Fruit fly (Drosophila melanogaster) whole organism, embryonic: Measurements from ENCODE around the gene CG3306.

Experiments used
- ATbp ChIP-seq: fragments of 200-800 bp; sonication (Bioruptor generic); optimal IDR thresholded peaks from 2 replicates; lab custom pipeline; 2017; ENCODE audit warnings: missing biosample characterization, mild to moderate bottlenecking, missing genetic modification characterization, missing genetic modification reagents
- Abd-B ChIP-seq: fragments of 200-800 bp; sonication (Bioruptor generic); optimal IDR thresholded peaks from 2 replicates; lab custom pipeline; 2018; ENCODE audit warnings: missing biosample characterization, mild to moderate bottlenecking, missing genetic modification characterization, moderate library complexity
- BEAF-32 ChIP-seq: fragments of 200-800 bp; sonication (Bioruptor generic); optimal IDR thresholded peaks from 3 replicates; lab custom pipeline; 2017; ENCODE audit warnings: missing biosample characterization, missing genetic modification characterization, mild to moderate bottlenecking, moderate library complexity, missing genetic modification reagents
- CG11093 ChIP-seq: fragments of 200-800 bp; sonication (Bioruptor generic); IDR thresholded peaks from 3 replicates; pipeline ENCODE4 v1.3.6; 2022; ENCODE audit warnings: missing biosample characterization, missing genetic modification characterization
- CG11398 ChIP-seq: fragments of 200-800 bp; sonication (Bioruptor generic); optimal IDR thresholded peaks from 2 replicates; lab custom pipeline; 2016; ENCODE audit warnings: missing biosample characterization, missing genetic modification characterization
- CG11504 ChIP-seq: fragments of 200-800 bp; sonication (Bioruptor generic); optimal IDR thresholded peaks from 3 replicates; lab custom pipeline; 2019; ENCODE audit warnings: missing biosample characterization, mild to moderate bottlenecking, missing genetic modification characterization, moderate library complexity
- CG13287 ChIP-seq: fragments of 200-800 bp; sonication (Bioruptor generic); IDR thresholded peaks from 2 replicates; pipeline ENCODE4 v1.3.6; 2022; ENCODE audit warnings: missing biosample characterization, missing genetic modification characterization; ENCODE audit not compliant: partially characterized antibody
- CG13894 ChIP-seq: fragments of 200-800 bp; sonication (Bioruptor generic); optimal IDR thresholded peaks from 3 replicates; lab custom pipeline; 2018; ENCODE audit warnings: missing biosample characterization, mild to moderate bottlenecking, missing genetic modification characterization, moderate library complexity
- CG15269 ChIP-seq: fragments of 200-800 bp; sonication (Bioruptor generic); optimal IDR thresholded peaks from 2 replicates; lab custom pipeline; 2018; ENCODE audit warnings: missing biosample characterization, mild to moderate bottlenecking, missing genetic modification characterization, moderate library complexity
- CG1529 ChIP-seq: fragments of 200-800 bp; sonication (Bioruptor generic); optimal IDR thresholded peaks from 3 replicates; lab custom pipeline; 2018; ENCODE audit warnings: missing biosample characterization, missing genetic modification characterization
- CG16813 ChIP-seq: fragments of 200-800 bp; sonication (Bioruptor generic); IDR thresholded peaks from 3 replicates; pipeline ENCODE4 v1.3.6; 2022; ENCODE audit warnings: missing biosample characterization, missing genetic modification characterization; ENCODE audit not compliant: partially characterized antibody
- CG2199 ChIP-seq: fragments of 200-800 bp; sonication (Bioruptor generic); IDR thresholded peaks from 3 replicates; pipeline ENCODE4 v1.3.6; 2022; ENCODE audit warnings: missing biosample characterization, missing genetic modification characterization
- CG31224 ChIP-seq: fragments of 200-800 bp; sonication (Bioruptor generic); IDR thresholded peaks from 2 replicates; pipeline ENCODE4 v1.3.6; 2022; ENCODE audit warnings: missing biosample characterization, missing genetic modification characterization
- CG3163 ChIP-seq: fragments of 200-800 bp; sonication (Bioruptor generic); optimal IDR thresholded peaks from 3 replicates; lab custom pipeline; 2016; ENCODE audit warnings: missing biosample characterization, missing genetic modification characterization
- CG32772 ChIP-seq: fragments of 200-800 bp; sonication (Bioruptor generic); IDR thresholded peaks from 2 replicates; pipeline ENCODE4 v1.3.6; 2022; ENCODE audit warnings: missing biosample characterization, missing genetic modification characterization
- CG6791 ChIP-seq: fragments of 200-800 bp; sonication (Bioruptor generic); IDR thresholded peaks from 3 replicates; pipeline ENCODE4 v1.3.6; 2022; ENCODE audit warnings: missing biosample characterization, missing genetic modification characterization; ENCODE audit not compliant: partially characterized antibody
- CG9609 ChIP-seq: fragments of 200-800 bp; sonication (Bioruptor generic); optimal IDR thresholded peaks from 3 replicates; lab custom pipeline; 2016; ENCODE audit warnings: missing biosample characterization, missing genetic modification characterization
- CTCF ChIP-seq: fragments of 200-800 bp; sonication (Bioruptor generic); optimal IDR thresholded peaks from 2 replicates; lab custom pipeline; 2017; ENCODE audit warnings: missing biosample characterization, mild to moderate bottlenecking, missing genetic modification characterization, moderate library complexity
- Dek ChIP-seq: fragments of 200-800 bp; sonication (Bioruptor generic); optimal IDR thresholded peaks from 3 replicates; lab custom pipeline; 2019; ENCODE audit warnings: missing biosample characterization, mild to moderate bottlenecking, missing genetic modification characterization, moderate library complexity
- Elba2 ChIP-seq: fragments of 200-800 bp; sonication (Bioruptor generic); optimal IDR thresholded peaks from 3 replicates; lab custom pipeline; 2016; ENCODE audit warnings: missing biosample characterization, missing genetic modification characterization
- Hsf ChIP-seq: fragments of 200-800 bp; sonication (Bioruptor generic); optimal IDR thresholded peaks from 3 replicates; lab custom pipeline; 2016; ENCODE audit warnings: missing biosample characterization, missing genetic modification characterization
- Myb ChIP-seq: fragments of 200-800 bp; sonication (Bioruptor generic); optimal IDR thresholded peaks from 2 replicates; lab custom pipeline; 2016; ENCODE audit warnings: missing biosample characterization, missing genetic modification characterization
- NC2β ChIP-seq: fragments of 200-800 bp; sonication (Bioruptor generic); optimal IDR thresholded peaks from 2 replicates; lab custom pipeline; 2016; ENCODE audit warnings: missing biosample characterization, missing genetic modification characterization
- Ptx1 ChIP-seq: fragments of 200-800 bp; sonication (Bioruptor generic); IDR thresholded peaks from 2 replicates; pipeline ENCODE4 v1.3.6; 2022; ENCODE audit warnings: missing biosample characterization, missing genetic modification characterization
- Ravus ChIP-seq: fragments of 200-800 bp; sonication (Bioruptor generic); IDR thresholded peaks from 2 replicates; pipeline ENCODE4 v1.3.6; 2022; ENCODE audit warnings: missing biosample characterization, missing genetic modification characterization
- Six4 ChIP-seq: fragments of 200-800 bp; sonication (Bioruptor generic); optimal IDR thresholded peaks from 2 replicates; lab custom pipeline; 2016; ENCODE audit warnings: missing biosample characterization, missing genetic modification characterization
- Stat92E ChIP-seq, 3 experiments: fragments of >200 bp in 2 of 3; fragments of 200-800 bp in 1 of 3; sonication (Bioruptor generic) in 1 of 3; optimal IDR thresholded peaks; 2 replicates each; lab custom pipeline; 2017 to 2019; ENCODE audit warnings: missing biosample characterization in 3 of 3, missing genetic modification characterization in 3 of 3, mild to moderate bottlenecking in 1 of 3, moderate library complexity in 1 of 3
- Xbp1 ChIP-seq: fragments of 200-800 bp; sonication (Bioruptor generic); optimal IDR thresholded peaks from 3 replicates; lab custom pipeline; 2016; ENCODE audit warnings: missing biosample characterization, mild to moderate bottlenecking, missing genetic modification characterization
- YL-1 ChIP-seq: fragments of 200-800 bp; sonication (Bioruptor generic); optimal IDR thresholded peaks from 3 replicates; lab custom pipeline; 2017; ENCODE audit warnings: missing biosample characterization, mild to moderate bottlenecking, missing genetic modification characterization
- ara ChIP-seq: fragments of 200-800 bp; sonication (Bioruptor generic); IDR thresholded peaks from 2 replicates; pipeline ENCODE4 v1.3.6; 2022; ENCODE audit warnings: missing biosample characterization, missing genetic modification characterization
- cato ChIP-seq: fragments of 200-800 bp; sonication (Bioruptor generic); optimal IDR thresholded peaks from 2 replicates; lab custom pipeline; 2016; ENCODE audit warnings: missing biosample characterization, missing genetic modification characterization, borderline replicate concordance
- dm ChIP-seq: fragments of 200-800 bp; sonication (Bioruptor generic); optimal IDR thresholded peaks from 3 replicates; lab custom pipeline; 2016; ENCODE audit warnings: missing biosample characterization, missing genetic modification characterization
- gfzf ChIP-seq: fragments of 200-800 bp; sonication (Bioruptor generic); optimal IDR thresholded peaks from 2 replicates; lab custom pipeline; 2016; ENCODE audit warnings: missing biosample characterization, mild to moderate bottlenecking, missing genetic modification characterization, moderate library complexity
- kah ChIP-seq: fragments of 200-800 bp; sonication (Bioruptor generic); optimal IDR thresholded peaks from 2 replicates; lab custom pipeline; 2018; ENCODE audit warnings: missing biosample characterization, mild to moderate bottlenecking, missing genetic modification characterization
- nerfin-2 ChIP-seq: fragments of 200-800 bp; sonication (Bioruptor generic); IDR thresholded peaks from 2 replicates; pipeline ENCODE4 v1.3.6; 2022; ENCODE audit warnings: missing biosample characterization, missing genetic modification characterization; ENCODE audit not compliant: partially characterized antibody
- oc ChIP-seq: fragments of 200-800 bp; sonication (Bioruptor generic); optimal IDR thresholded peaks from 2 replicates; lab custom pipeline; 2018; ENCODE audit warnings: missing biosample characterization, mild to moderate bottlenecking, missing genetic modification characterization, moderate library complexity
- odd ChIP-seq: fragments of 200-800 bp; sonication (Bioruptor generic); optimal IDR thresholded peaks from 2 replicates; lab custom pipeline; 2017; ENCODE audit warnings: missing biosample characterization, mild to moderate bottlenecking, missing genetic modification characterization
- pb ChIP-seq: fragments of 200-800 bp; sonication (Bioruptor generic); optimal IDR thresholded peaks from 3 replicates; lab custom pipeline; 2016; ENCODE audit warnings: missing biosample characterization, missing genetic modification characterization
- pfk ChIP-seq: fragments of 200-800 bp; sonication (Bioruptor generic); optimal IDR thresholded peaks from 2 replicates; lab custom pipeline; 2018; ENCODE audit warnings: missing biosample characterization, mild to moderate bottlenecking, missing genetic modification characterization, moderate library complexity
- pnt ChIP-seq: fragments of 200-800 bp; sonication (Bioruptor generic); optimal IDR thresholded peaks from 3 replicates; lab custom pipeline; 2016; ENCODE audit warnings: missing biosample characterization, missing genetic modification characterization
- pros ChIP-seq: fragments of 200-800 bp; sonication (Bioruptor generic); optimal IDR thresholded peaks from 3 replicates; lab custom pipeline; 2019; ENCODE audit warnings: missing biosample characterization, mild to moderate bottlenecking, missing genetic modification characterization, moderate library complexity
- pum ChIP-seq: fragments of 200-800 bp; sonication (Bioruptor generic); optimal IDR thresholded peaks from 2 replicates; lab custom pipeline; 2016; ENCODE audit warnings: missing biosample characterization, missing genetic modification characterization
- pzg ChIP-seq: fragments of 200-800 bp; sonication (Bioruptor generic); optimal IDR thresholded peaks from 3 replicates; lab custom pipeline; 2018; ENCODE audit warnings: missing biosample characterization, mild to moderate bottlenecking, missing genetic modification characterization, moderate library complexity
- slou ChIP-seq: fragments of 200-800 bp; sonication (Bioruptor generic); optimal IDR thresholded peaks from 3 replicates; lab custom pipeline; 2016; ENCODE audit warnings: missing biosample characterization, missing genetic modification characterization
- sna ChIP-seq: fragments of 200-800 bp; sonication (Bioruptor generic); IDR thresholded peaks from 2 replicates; pipeline ENCODE4 v1.3.6; 2022; ENCODE audit warnings: missing biosample characterization, missing genetic modification characterization; ENCODE audit not compliant: partially characterized antibody
- sug ChIP-seq: fragments of 200-800 bp; optimal IDR thresholded peaks from 2 replicates; lab custom pipeline; 2019; ENCODE audit warnings: missing biosample characterization, mild to moderate bottlenecking, missing genetic modification characterization, moderate library complexity
- tll ChIP-seq, 2 experiments: fragments of 200-800 bp in 1 of 2; fragments of >200 bp in 1 of 2; sonication (Bioruptor generic) in 1 of 2; optimal IDR thresholded peaks; 2 replicates each; lab custom pipeline; 2017 to 2019; ENCODE audit warnings: missing biosample characterization in 2 of 2, missing genetic modification characterization in 2 of 2, mild to moderate bottlenecking in 1 of 2, moderate library complexity in 1 of 2
- trem ChIP-seq: fragments of 200-800 bp; optimal IDR thresholded peaks from 3 replicates; lab custom pipeline; 2019; ENCODE audit warnings: missing biosample characterization, mild to moderate bottlenecking, missing genetic modification characterization, moderate library complexity
- vfl ChIP-seq: fragments of 200-800 bp; sonication (Bioruptor generic); optimal IDR thresholded peaks from 2 replicates; lab custom pipeline; 2016; ENCODE audit warnings: missing biosample characterization, missing genetic modification characterization
- vnd ChIP-seq: fragments of 200-800 bp; sonication (Bioruptor generic); IDR thresholded peaks from 3 replicates; pipeline ENCODE4 v1.3.6; 2022; ENCODE audit warnings: missing biosample characterization, missing genetic modification characterization; ENCODE audit not compliant: partially characterized antibody
- zfh2 ChIP-seq: fragments of 200-800 bp; sonication (Bioruptor generic); optimal IDR thresholded peaks from 2 replicates; lab custom pipeline; 2016; ENCODE audit warnings: missing biosample characterization, missing genetic modification characterization

CG3306 gene

DNA sequence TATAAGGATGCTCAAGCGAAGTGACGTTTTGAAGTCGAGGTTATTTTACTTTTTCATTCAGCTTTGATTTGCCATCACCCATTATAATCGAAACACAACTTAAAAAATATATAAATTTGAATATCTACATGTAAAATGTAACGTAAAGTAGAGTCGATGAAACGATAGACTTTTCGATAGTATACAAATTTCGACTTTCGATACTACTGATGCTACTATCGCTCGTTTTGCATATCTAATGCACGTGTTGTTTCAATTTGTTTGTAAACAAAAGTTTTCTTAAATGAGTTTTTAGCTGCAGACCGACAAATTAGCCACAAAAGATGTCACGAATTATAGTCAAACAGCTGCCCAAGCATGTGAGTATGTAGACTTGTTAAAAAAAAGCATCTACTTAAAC, 22.7 kb downstream of the CG3306 start, which contains the start of gene CG3335 (continued):
- TF ChIP-seq sna (GFP tag; lab: Robert Waterston, UW): peak; percentile 49; the same call in 1 of the 2 replicates
- TF ChIP-seq YL-1 (GFP tag; lab: Kevin White, UChicago): peak; percentile 69
- no peak for TF ChIP-seq CG11093 (GFP tag; lab: Robert Waterston, UW)
- TF ChIP-seq CG16813: peak; percentile 77
- no peak for TF ChIP-seq pb (GFP tag; lab: Kevin White, UChicago)
- no peak for TF ChIP-seq tll (GFP tag; optimal IDR thresholded peaks at IDR 0.05; lab: Kevin White, UChicago)
- no peak for TF ChIP-seq NC2β (GFP tag; lab: Kevin White, UChicago)
- no peak for TF ChIP-seq CG2199 (GFP tag; lab: Robert Waterston, UW)
- TF ChIP-seq CG6791 (GFP tag; lab: Robert Waterston, UW): peak; percentile 72
- no peak for TF ChIP-seq CG31224 (GFP tag; lab: Robert Waterston, UW)
- no peak for TF ChIP-seq CG9609 (GFP tag; lab: Kevin White, UChicago)
- no peak for TF ChIP-seq Hsf (GFP tag; lab: Kevin White, UChicago)
- no peak for TF ChIP-seq CG32772 (GFP tag; lab: Robert Waterston, UW)
- TF ChIP-seq pnt (GFP tag; lab: Kevin White, UChicago): no peak
- TF ChIP-seq BEAF-32 (GFP tag; lab: Kevin White, UChicago): peak; percentile 76
- TF ChIP-seq CG13894 (tag; lab: Kevin White, UChicago): no peak
- no peak for TF ChIP-seq Dek (tag; lab: Kevin White, UChicago)
- TF ChIP-seq trem (tag; lab: Kevin White, UChicago): no peak
- TF ChIP-seq nerfin-2: peak; percentile 66; the same call in 1 of the 2 replicates
- peak; percentile 87 for TF ChIP-seq CG13287 (GFP tag; lab: Robert Waterston, UW)
- TF ChIP-seq Myb (GFP tag; lab: Kevin White, UChicago): peak; percentile 38
- no peak for TF ChIP-seq Elba2 (GFP tag; lab: Kevin White, UChicago)
- peak; percentile 66 for TF ChIP-seq vnd (GFP tag; lab: Robert Waterston, UW)
- no peak for TF ChIP-seq odd (GFP tag; lab: Kevin White, UChicago)
- no peak for TF ChIP-seq pfk (GFP tag; lab: Kevin White, UChicago)
- no peak for TF ChIP-seq CG1529 (GFP tag; lab: Kevin White, UChicago)
- TF ChIP-seq ara (GFP tag; lab: Robert Waterston, UW): no peak
- no peak for TF ChIP-seq Ravus (GFP tag; lab: Robert Waterston, UW)
- TF ChIP-seq cato (GFP tag; lab: Kevin White, UChicago): no peak
- TF ChIP-seq CG11398 (GFP tag; lab: Kevin White, UChicago): no peak
- TF ChIP-seq Six4 (GFP tag; lab: Kevin White, UChicago): no peak
- TF ChIP-seq Abd-B: no peak
- TF ChIP-seq pum (GFP tag; lab: Kevin White, UChicago): no peak
- no peak for TF ChIP-seq vfl
- peak; percentile 34 for TF ChIP-seq CTCF (GFP tag; lab: Kevin White, UChicago)
- no peak for TF ChIP-seq pros
- no peak for TF ChIP-seq kah (GFP tag; lab: Kevin White, UChicago)
- TF ChIP-seq CG3163 (GFP tag; lab: Kevin White, UChicago): no peak
- TF ChIP-seq zfh2 (GFP tag; lab: Kevin White, UChicago): no peak
- peak; percentile 95 for TF ChIP-seq dm (GFP tag; lab: Kevin White, UChicago)
- TF ChIP-seq Stat92E (GFP tag; optimal IDR thresholded peaks at IDR 0.05; lab: Kevin White, UChicago): no peak
- no peak for TF ChIP-seq oc (tag; lab: Kevin White, UChicago)
- TF ChIP-seq Ptx1 (GFP tag; lab: Robert Waterston, UW): no peak
- TF ChIP-seq slou (GFP tag; lab: Kevin White, UChicago): no peak
- no peak for TF ChIP-seq ATbp (GFP tag; lab: Kevin White, UChicago)
- TF ChIP-seq CG11504 (tag; lab: Kevin White, UChicago): no peak
- TF ChIP-seq sug (tag; lab: Kevin White, UChicago): no peak
- TF ChIP-seq pzg: peak; percentile 37
- TF ChIP-seq Xbp1: no peak
- peak; percentile 7 for TF ChIP-seq gfzf (GFP tag; lab: Kevin White, UChicago)
- no peak for TF ChIP-seq CG15269 (tag; lab: Kevin White, UChicago)
